Worm (Caenorhabditis elegans) whole organism, L1 larva: ENCODE data around the gene enu-3.1.

Source experiments
- C04F5.9 ChIP-seq: sonication (generic microtip); optimal IDR thresholded peaks from 2 replicates; lab custom pipeline; 2016; ENCODE audit warnings: missing genetic modification characterization, missing compliant biosample characterization
- F16B12.6 ChIP-seq: fragments of 150-350 bp; optimal IDR thresholded peaks from 2 replicates; lab custom pipeline; 2014; ENCODE audit warnings: missing biosample characterization, missing genetic modification characterization
- Y116A8C.19 ChIP-seq: sonication (generic microtip); optimal IDR thresholded peaks from 2 replicates; lab custom pipeline; 2016; ENCODE audit warnings: missing compliant biosample characterization, missing genetic modification characterization, borderline replicate concordance
- aha-1 ChIP-seq: fragments of 150-350 bp; optimal IDR thresholded peaks from 2 replicates; lab custom pipeline; 2014; ENCODE audit warnings: missing biosample characterization, missing genetic modification characterization
- ama-1 ChIP-seq: fragments of 150-350 bp; optimal IDR thresholded peaks from 2 replicates; lab custom pipeline; 2014
- ceh-8 ChIP-seq: fragments of 200-800 bp; sonication (Bioruptor generic); optimal IDR thresholded peaks from 2 replicates; lab custom pipeline; 2018; ENCODE audit warnings: mild to moderate bottlenecking, missing genetic modification characterization, moderate library complexity, missing compliant biosample characterization
- dpl-1 ChIP-seq, 3 experiments: fragments of 150-350 bp in 2 of 3; sonication (generic microtip) in 1 of 3; optimal IDR thresholded peaks; 2 replicates each; lab custom pipeline; 2014 to 2017; ENCODE audit warnings: missing biosample characterization in 3 of 3, missing genetic modification characterization in 3 of 3, missing genetic modification reagents in 3 of 3
- efl-1 ChIP-seq, 4 experiments: fragments of 150-350 bp; optimal IDR thresholded peaks in 3 of 4; peaks in 1 of 4; 1 replicate in 1 of 4; 2 replicates in 3 of 4; lab custom pipeline; 2014; ENCODE audit warnings: missing biosample characterization in 2 of 4, missing genetic modification characterization in 2 of 4, missing genetic modification reagents in 2 of 4
- efl-3 ChIP-seq: fragments of 200-800 bp; sonication (Bioruptor generic); optimal IDR thresholded peaks from 2 replicates; lab custom pipeline; 2018; ENCODE audit warnings: mild to moderate bottlenecking, missing genetic modification characterization, missing compliant biosample characterization
- fkh-4 ChIP-seq: sonication (generic microtip); optimal IDR thresholded peaks from 2 replicates; lab custom pipeline; 2016; ENCODE audit warnings: missing compliant biosample characterization, missing genetic modification characterization, borderline replicate concordance
- fkh-8 ChIP-seq: sonication (generic microtip); optimal IDR thresholded peaks from 2 replicates; lab custom pipeline; 2016; ENCODE audit warnings: mild to moderate bottlenecking, missing genetic modification characterization, missing compliant biosample characterization
- fos-1 ChIP-seq: fragments of 150-350 bp; optimal IDR thresholded peaks from 2 replicates; lab custom pipeline; 2014; ENCODE audit warnings: missing biosample characterization, missing genetic modification characterization
- grh-1 ChIP-seq: fragments of 200-800 bp; sonication (Bioruptor generic); IDR thresholded peaks from 2 replicates; pipeline ENCODE4 v1.3.6; 2022; ENCODE audit warnings: missing genetic modification reagents, missing genetic modification characterization, missing compliant biosample characterization
- hlh-17 ChIP-seq: fragments of 200-800 bp; sonication (Bioruptor generic); optimal IDR thresholded peaks from 2 replicates; lab custom pipeline; 2018; ENCODE audit warnings: missing genetic modification characterization, mild to moderate bottlenecking, missing compliant biosample characterization, moderate library complexity, borderline replicate concordance
- irx-1 ChIP-seq: sonication (generic microtip); optimal IDR thresholded peaks from 2 replicates; lab custom pipeline; 2016; ENCODE audit warnings: missing genetic modification characterization, missing compliant biosample characterization
- isw-1 ChIP-seq: fragments of 200-800 bp; sonication (Bioruptor generic); IDR thresholded peaks from 2 replicates; pipeline ENCODE4 v1.3.6; 2022; ENCODE audit warnings: missing genetic modification characterization, missing compliant biosample characterization
- jun-1 ChIP-seq: fragments of 150-350 bp; optimal IDR thresholded peaks from 2 replicates; lab custom pipeline; 2014; ENCODE audit warnings: missing biosample characterization, missing genetic modification reagents, missing genetic modification characterization
- lin-15B ChIP-seq: fragments of 150-350 bp; sonication (generic microtip); optimal IDR thresholded peaks from 3 replicates; lab custom pipeline; 2014; ENCODE audit warnings: missing biosample characterization, missing genetic modification characterization
- lin-35 ChIP-seq, 2 experiments: fragments of 150-350 bp; optimal IDR thresholded peaks; 2 replicates each; lab custom pipeline; 2014; ENCODE audit warnings: missing biosample characterization in 2 of 2, missing genetic modification characterization in 2 of 2, missing genetic modification reagents in 2 of 2
- lin-39 ChIP-seq: fragments of 150-350 bp; optimal IDR thresholded peaks from 2 replicates; lab custom pipeline; 2014; ENCODE audit warnings: missing biosample characterization, missing genetic modification reagents, missing genetic modification characterization
- lsy-2 ChIP-seq, 2 experiments: fragments of 150-350 bp; optimal IDR thresholded peaks; 2 replicates each; lab custom pipeline; 2014; ENCODE audit warnings: missing biosample characterization in 2 of 2, missing genetic modification characterization in 2 of 2
- mep-1 ChIP-seq: fragments of 150-350 bp; optimal IDR thresholded peaks from 2 replicates; lab custom pipeline; 2014; ENCODE audit warnings: missing biosample characterization, missing genetic modification characterization
- nhr-19 ChIP-seq: fragments of 200-800 bp; sonication (Bioruptor generic); conservative IDR thresholded peaks from 2 replicates; pipeline ENCODE4 v1.3.6; 2022; ENCODE audit warnings: missing genetic modification characterization, missing compliant biosample characterization
- nhr-237 ChIP-seq: fragments of 150-350 bp; optimal IDR thresholded peaks from 2 replicates; lab custom pipeline; 2014; ENCODE audit warnings: missing biosample characterization, missing genetic modification characterization
- nhr-47 ChIP-seq: sonication (generic microtip); optimal IDR thresholded peaks from 2 replicates; lab custom pipeline; 2016; ENCODE audit warnings: mild to moderate bottlenecking, missing genetic modification characterization, moderate library complexity, missing compliant biosample characterization
- nhr-71 ChIP-seq: sonication (generic microtip); optimal IDR thresholded peaks from 2 replicates; lab custom pipeline; 2016; ENCODE audit warnings: mild to moderate bottlenecking, missing genetic modification characterization, moderate library complexity, missing compliant biosample characterization
- nhr-77 ChIP-seq: fragments of 150-350 bp; optimal IDR thresholded peaks from 2 replicates; lab custom pipeline; 2014; ENCODE audit warnings: missing biosample characterization, missing genetic modification characterization
- nhr-84 ChIP-seq: sonication (generic microtip); optimal IDR thresholded peaks from 2 replicates; lab custom pipeline; 2017; ENCODE audit warnings: missing biosample characterization, missing genetic modification characterization
- nhr-85 ChIP-seq: sonication (generic microtip); peaks from one replicate; lab custom pipeline; 2016; ENCODE audit warnings: missing genetic modification characterization, inconsistent platforms, missing compliant biosample characterization
- pax-3 ChIP-seq: fragments of 200-800 bp; sonication (Bioruptor generic); optimal IDR thresholded peaks from 2 replicates; lab custom pipeline; 2018; ENCODE audit warnings: mild to moderate bottlenecking, missing genetic modification characterization, moderate library complexity, missing compliant biosample characterization
- skn-1 ChIP-seq: fragments of 150-350 bp; optimal IDR thresholded peaks from 2 replicates; lab custom pipeline; 2014; ENCODE audit warnings: missing biosample characterization, missing genetic modification characterization
- sox-4 ChIP-seq: sonication (generic microtip); optimal IDR thresholded peaks from 2 replicates; lab custom pipeline; 2016; ENCODE audit warnings: missing genetic modification characterization, missing compliant biosample characterization
- sptf-1 ChIP-seq: fragments of 150-350 bp; optimal IDR thresholded peaks from 2 replicates; lab custom pipeline; 2014; ENCODE audit warnings: missing biosample characterization, missing genetic modification characterization
- tlp-1 ChIP-seq: fragments of 150-350 bp; optimal IDR thresholded peaks from 2 replicates; lab custom pipeline; 2014; ENCODE audit warnings: missing biosample characterization, missing genetic modification characterization
- unc-30 ChIP-seq: sonication (generic microtip); optimal IDR thresholded peaks from 2 replicates; lab custom pipeline; 2017; ENCODE audit warnings: missing biosample characterization, missing genetic modification characterization
- unc-98 ChIP-seq: fragments of 200-800 bp; sonication (Bioruptor generic); IDR thresholded peaks from 2 replicates; pipeline ENCODE4 v1.3.6; 2022; ENCODE audit warnings: missing genetic modification characterization, missing compliant biosample characterization
- vab-15 ChIP-seq: sonication (generic microtip); optimal IDR thresholded peaks from 2 replicates; lab custom pipeline; 2017; ENCODE audit warnings: missing genotype, mild to moderate bottlenecking, missing genetic modification characterization, missing compliant biosample characterization
- xbp-1 ChIP-seq: sonication (generic microtip); optimal IDR thresholded peaks from 2 replicates; lab custom pipeline; 2016; ENCODE audit warnings: missing genetic modification characterization, missing compliant biosample characterization
- zag-1 ChIP-seq: fragments of 150-350 bp; optimal IDR thresholded peaks from 2 replicates; lab custom pipeline; 2014; ENCODE audit warnings: missing biosample characterization, missing genetic modification characterization
- zip-4 ChIP-seq: fragments of 200-800 bp; sonication (Bioruptor generic); optimal IDR thresholded peaks from 2 replicates; lab custom pipeline; 2018; ENCODE audit warnings: mild to moderate bottlenecking, missing genetic modification characterization, moderate library complexity, missing compliant biosample characterization

enu-3.1 gene

DNA sequence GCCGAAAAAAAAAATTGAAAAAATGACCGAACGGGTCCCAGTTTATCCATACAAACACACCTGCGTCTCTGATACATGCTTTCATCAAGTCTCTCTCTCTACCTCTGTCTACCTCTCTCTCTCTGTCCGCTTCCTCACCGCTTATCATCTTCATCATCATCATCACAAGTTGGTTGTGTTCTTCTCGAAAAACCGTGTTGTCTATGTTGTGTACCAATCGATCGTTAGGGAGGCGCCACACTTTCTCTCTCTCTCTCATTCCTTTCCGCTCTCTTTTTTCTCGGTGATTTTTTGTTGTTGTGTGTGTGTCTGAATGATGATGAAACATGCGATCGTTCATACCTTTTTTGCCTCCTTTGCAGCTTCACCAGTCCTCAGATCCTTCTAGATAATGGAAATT is 27.6 kb downstream of the enu-3.1 start (continued):
- TF ChIP-seq sox-4 (tag; lab: Kevin White, UChicago) (no peak), unc-98 (GFP tag; lab: Robert Waterston, UW) (no peak), jun-1 (tag; lab: Kevin White, UChicago) (no peak), efl-3 (no peak), grh-1 (GFP tag; lab: Robert Waterston, UW) (no peak), mep-1 (peak; percentile 55), aha-1 (no peak), unc-30 (tag; lab: Kevin White, UChicago) (no peak), vab-15 (tag; lab: Kevin White, UChicago) (no peak), lin-15B (tag; lab: Kevin White, UChicago) (no peak), nhr-237 (no peak), nhr-71 (tag; lab: Kevin White, UChicago) (peak; percentile 28), fkh-4 (tag; lab: Kevin White, UChicago) (no peak), fkh-8 (tag; lab: Kevin White, UChicago) (no peak), nhr-85 (no peak), dpl-1 (GFP tag; optimal IDR thresholded peaks at IDR 0.05; lab: Kevin White, UChicago) (peak in 1 of 3 experiments; percentile 23), Y116A8C.19 (tag; lab: Kevin White, UChicago) (no peak), lin-35 (GFP tag; optimal IDR thresholded peaks at IDR 0.05; lab: Kevin White, UChicago) (peak in 1 of 2 experiments; percentile 70), nhr-77 (tag; lab: Kevin White, UChicago) (no peak), sptf-1 (tag; lab: Kevin White, UChicago) (no peak)
- TF ChIP-seq, all 84 proteins: peak for 16

DNA sequence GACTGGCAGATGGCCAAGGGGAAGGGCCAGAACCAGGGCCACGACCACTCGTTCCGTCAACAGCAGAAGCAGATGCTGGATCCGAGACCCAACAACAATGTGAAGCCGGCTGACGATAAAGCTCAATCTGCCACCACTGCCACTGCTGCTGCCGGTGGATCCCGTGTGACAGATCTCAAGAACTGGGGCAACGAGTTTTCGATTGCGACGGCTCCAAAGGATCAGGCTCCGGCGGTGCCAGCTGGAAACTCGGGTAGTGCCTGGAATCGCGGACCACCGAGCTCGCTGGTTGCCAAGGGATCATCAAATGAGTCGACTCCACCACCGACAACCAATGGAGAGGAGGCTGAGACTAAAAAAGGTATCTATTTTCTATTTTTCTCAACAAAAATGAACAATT is 28.4 kb downstream of the enu-3.1 start:
- TF ChIP-seq isw-1 (GFP tag; lab: Robert Waterston, UW) (no peak), fos-1 (tag; lab: Kevin White, UChicago) (no peak), nhr-84 (tag; lab: Kevin White, UChicago) (no peak), xbp-1 (tag; lab: Kevin White, UChicago) (no peak), nhr-19 (GFP tag; lab: Robert Waterston, UW) (no peak), nhr-71 (tag; lab: Kevin White, UChicago) (no peak), pax-3 (no peak), hlh-17 (GFP tag; lab: Kevin White, UChicago) (no peak), F16B12.6 (no peak), ceh-8 (GFP tag; lab: Kevin White, UChicago) (no peak), C04F5.9 (tag; lab: Kevin White, UChicago) (no peak), nhr-237 (no peak), zag-1 (tag; lab: Kevin White, UChicago) (no peak), efl-1 (optimal IDR thresholded peaks at IDR 0.05; lab: Kevin White, UChicago) (no peak), efl-1 (GFP tag; optimal IDR thresholded peaks at IDR 0.05 in 1 of 2; lab: Kevin White, UChicago) (no peak), irx-1 (tag; lab: Kevin White, UChicago) (no peak)

DNA sequence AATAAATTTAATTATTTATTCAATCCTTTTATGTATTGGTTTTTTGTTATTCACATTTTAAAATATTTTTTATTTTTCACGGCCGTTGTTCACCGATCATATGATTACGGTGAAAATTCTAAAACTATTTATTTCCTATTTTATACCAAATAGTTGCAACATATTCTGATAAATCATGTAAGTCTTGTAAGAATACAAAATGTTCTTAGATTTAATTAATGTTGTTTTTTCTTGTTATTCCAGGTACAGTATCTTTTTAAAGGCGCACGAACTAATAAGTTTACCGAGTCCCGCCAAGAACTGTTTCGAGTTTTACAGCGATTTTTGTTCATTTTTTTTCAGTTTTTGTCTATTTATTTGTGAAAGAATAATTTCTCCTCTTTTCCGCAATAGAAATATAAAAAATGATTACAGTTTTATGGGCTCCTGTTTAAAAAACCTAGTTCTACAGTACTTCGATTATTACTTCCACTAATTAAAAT is 33.5 kb downstream of the enu-3.1 start, which contains the start of gene D2045.5:
Gene D2045.5 (minus strand): TSS at position 51 of the 482 bp plus-strand sequence.
- no peak for TF ChIP-seq C04F5.9 (tag; lab: Kevin White, UChicago)
- TF ChIP-seq mep-1: no peak
- no peak for TF ChIP-seq fos-1 (tag; lab: Kevin White, UChicago)
- no peak for TF ChIP-seq nhr-47 (tag; lab: Kevin White, UChicago)
- no peak for TF ChIP-seq lsy-2 (tag; optimal IDR thresholded peaks at IDR 0.05; lab: Kevin White, UChicago)
- no peak for TF ChIP-seq nhr-77 (tag; lab: Kevin White, UChicago)
- no peak for TF ChIP-seq zip-4 (GFP tag; lab: Kevin White, UChicago)
- TF ChIP-seq ama-1 (lab: Kevin White, UChicago): no peak
- TF ChIP-seq tlp-1 (tag; lab: Kevin White, UChicago): no peak
- TF ChIP-seq skn-1 (tag; lab: Kevin White, UChicago): no peak
- no peak for TF ChIP-seq lin-39
